Fruit fly (Drosophila melanogaster) ovary, adult (tissue): ENCODE results near the gene CG8475.
A peak's percentile ranks its signal among the peaks of the same experiment; 100 is the strongest.

Source experiments
- CG17801 ChIP-seq: fragments of 200-800 bp; optimal IDR thresholded peaks from 2 replicates; lab custom pipeline; 2019; ENCODE audit warnings: missing biosample characterization, mild to moderate bottlenecking, missing genetic modification characterization, moderate library complexity; ENCODE audit not compliant: partially characterized antibody

The CG8475 gene

DNA sequence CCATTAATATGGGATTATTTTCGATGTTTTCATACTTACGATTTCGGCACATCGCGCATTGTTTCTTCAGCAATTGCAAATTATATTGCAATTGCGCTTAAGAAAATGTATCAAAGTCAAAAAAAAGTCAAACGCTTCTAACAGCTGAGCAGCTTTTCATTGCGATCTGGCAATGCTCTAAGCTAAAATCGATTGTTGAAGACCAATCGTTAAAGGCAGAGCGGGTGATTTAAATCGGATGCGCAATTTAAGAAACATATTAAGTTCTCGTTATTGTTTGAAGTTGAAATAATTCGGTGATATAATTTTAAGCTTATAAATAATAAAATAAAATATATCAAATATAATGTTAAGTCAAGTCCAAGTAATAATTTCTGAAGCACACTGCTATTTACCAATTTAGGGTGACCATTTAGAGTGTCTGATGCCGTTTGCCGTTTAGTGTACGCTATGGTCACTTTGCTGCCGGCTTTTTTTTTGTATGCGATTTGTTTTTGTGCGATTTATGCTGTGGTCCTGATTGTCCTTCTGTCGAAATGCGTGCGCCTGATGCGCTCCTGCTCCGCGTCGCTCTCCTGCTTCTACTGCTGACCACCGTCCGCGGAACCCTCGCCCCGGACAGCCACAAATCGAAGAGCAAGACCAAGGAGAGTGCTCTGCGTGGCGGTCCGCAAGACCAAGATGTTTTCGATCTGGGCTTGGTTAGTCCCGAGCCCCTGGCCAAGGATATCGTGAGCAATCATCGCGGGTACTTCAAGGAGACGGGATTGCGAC lies at the start of gene CG8475, which contains the start of gene CG8460:
Gene CG8475, minus strand, starts transcription at position 162 of the 774 bp plus-strand sequence.
Gene CG8460, plus strand, starts transcription at position 437 of the 774 bp plus-strand sequence.
- TF ChIP-seq CG17801 (GFP tag; lab: Kevin White, UChicago): no peak

DNA sequence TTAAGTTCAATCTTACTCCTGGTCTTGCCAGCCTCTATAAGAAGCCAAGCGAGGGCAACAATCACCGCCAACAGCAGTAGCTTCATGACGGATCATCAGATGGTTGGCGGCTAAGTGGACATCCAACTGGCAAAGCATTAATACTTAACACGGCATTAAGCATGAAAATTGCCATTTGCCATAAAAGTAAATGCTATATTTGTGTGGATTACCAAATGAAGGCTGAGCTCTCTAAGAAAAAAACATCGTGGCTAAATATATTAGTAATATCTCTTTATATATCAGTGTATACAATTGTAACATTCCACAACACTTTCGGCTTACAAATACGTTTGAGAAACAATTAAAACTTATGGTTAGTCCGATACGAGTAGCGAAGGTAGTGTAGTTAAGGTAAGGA lies 47.2 kb upstream of the CG8475 start, which contains the start of gene CG43057:
Gene CG43057, minus strand, starts transcription at position 101 of the 400 bp plus-strand sequence.
- TF ChIP-seq CG17801 (GFP tag; lab: Kevin White, UChicago): no peak

DNA sequence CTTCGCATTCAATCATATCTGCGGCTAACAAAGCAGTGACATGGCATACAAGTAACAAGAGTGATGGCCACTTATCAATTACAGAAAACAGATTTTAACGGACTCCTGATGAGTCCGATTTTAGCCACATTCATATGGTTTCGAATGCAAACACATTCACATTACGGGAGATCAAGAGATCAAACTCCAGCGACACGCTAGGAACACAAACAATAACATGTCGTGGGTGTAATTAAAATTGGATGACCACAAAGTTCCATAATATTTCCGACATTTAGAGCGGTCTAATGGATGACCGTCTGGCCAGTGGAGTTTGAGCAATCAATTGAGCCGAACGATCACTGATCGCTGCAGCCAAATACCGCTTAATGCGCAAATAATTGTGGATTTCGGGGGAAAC lies 45.5 kb upstream of the CG8475 start, which contains the start of gene CG14277:
Gene CG14277, plus strand, starts transcription at position 301 of the 400 bp plus-strand sequence.
- no peak for TF ChIP-seq CG17801 (GFP tag; lab: Kevin White, UChicago)

DNA sequence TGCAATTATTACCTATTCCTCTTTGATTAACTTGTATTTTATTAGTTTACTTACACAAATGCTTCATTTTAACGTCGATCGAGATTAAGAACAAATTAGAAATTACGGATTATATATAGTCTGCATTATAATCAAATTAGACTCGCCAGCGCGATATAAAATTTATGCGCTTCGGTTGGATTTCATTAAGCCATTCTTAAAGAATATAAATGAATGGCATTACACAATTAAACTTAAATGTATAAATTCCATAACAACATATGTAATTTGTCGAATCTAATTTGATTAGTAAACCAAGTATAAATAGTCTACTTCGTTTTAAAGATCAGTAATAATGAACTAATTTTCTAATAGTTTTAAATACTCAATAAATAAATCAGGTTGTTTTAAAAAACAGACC lies 45.0 kb upstream of the CG8475 start, which contains the start of gene Spn28F:
Gene Spn28F, minus strand, starts transcription at position 101 of the 400 bp plus-strand sequence.
- TF ChIP-seq CG17801 (GFP tag; lab: Kevin White, UChicago): no peak

DNA sequence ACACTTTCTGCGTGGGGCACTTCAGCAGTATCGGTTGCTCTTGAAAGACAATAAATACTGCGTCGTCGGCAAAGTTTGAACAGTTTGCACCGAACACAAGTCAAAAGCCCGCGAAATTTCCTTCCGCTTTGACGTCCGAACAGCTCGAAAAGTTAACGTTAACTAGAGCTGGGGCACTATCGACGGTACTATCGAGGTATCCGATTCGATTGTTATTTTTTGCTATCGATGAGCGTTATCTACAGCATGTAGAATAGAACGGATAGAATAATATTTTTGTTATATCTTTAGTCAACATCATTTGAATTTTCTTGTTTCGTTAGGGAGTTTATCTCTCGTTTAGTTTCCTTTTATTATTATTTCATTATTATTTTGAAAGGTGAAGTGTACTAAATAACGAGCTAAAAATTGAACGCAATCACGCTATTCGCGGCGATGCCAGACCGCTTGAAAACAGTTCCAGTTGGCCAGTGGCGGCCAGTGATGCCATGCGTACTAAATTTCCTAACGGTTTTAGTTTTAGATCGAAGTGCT lies 43.1 kb upstream of the CG8475 start, which contains the start of gene Pvr:
Gene Pvr, minus strand, starts transcription at position 167 of the 534 bp plus-strand sequence.
- peak; percentile 66 for TF ChIP-seq CG17801 (GFP tag; lab: Kevin White, UChicago)

DNA sequence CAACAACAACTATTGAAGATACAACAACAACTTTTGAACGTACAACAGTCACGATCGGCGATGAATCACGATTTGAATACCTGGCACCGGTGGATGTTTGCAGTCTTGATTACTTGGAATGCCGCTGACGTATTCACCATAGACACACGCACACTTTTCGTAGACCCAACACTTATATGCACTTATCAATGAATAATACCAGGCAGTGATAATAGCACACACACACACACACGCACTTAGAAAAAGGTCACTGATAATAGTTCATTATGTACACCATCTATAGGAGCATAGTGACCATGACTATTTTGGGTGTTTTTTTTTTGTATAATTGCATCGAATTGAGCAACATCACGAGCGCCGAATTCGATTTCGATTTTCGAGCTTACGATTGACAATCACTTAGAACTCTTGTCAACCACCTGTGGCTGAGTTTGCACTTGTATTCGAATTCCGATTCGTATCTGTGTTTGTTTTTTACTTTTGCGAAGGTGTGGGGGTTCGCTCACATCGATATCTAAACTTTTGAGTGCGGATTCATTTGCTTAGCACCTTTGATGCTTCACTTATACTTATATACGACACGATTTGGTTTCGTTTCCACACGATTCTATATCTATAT lies 42.4 kb upstream of the CG8475 start:
- TF ChIP-seq CG17801 (GFP tag; lab: Kevin White, UChicago): no peak

DNA sequence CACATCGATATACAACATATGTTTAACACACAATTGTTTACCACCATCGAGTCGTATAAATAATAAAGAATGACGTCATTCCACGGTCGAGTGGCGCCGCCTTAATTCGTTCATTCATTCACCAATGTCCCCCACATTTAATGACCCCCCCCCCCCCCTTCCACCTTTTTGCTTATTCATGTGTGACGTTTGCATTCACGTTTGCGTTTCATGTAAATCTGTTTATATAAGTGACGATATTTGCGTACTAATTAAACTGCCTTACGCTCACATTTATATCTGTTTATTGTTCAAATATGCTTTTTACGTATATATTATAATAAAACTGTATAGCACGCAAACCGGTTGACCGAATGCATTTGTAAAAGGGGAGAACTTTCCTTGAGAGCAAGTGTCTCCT lies 36.9 kb upstream of the CG8475 start:
- TF ChIP-seq CG17801 (GFP tag; lab: Kevin White, UChicago): no peak

DNA sequence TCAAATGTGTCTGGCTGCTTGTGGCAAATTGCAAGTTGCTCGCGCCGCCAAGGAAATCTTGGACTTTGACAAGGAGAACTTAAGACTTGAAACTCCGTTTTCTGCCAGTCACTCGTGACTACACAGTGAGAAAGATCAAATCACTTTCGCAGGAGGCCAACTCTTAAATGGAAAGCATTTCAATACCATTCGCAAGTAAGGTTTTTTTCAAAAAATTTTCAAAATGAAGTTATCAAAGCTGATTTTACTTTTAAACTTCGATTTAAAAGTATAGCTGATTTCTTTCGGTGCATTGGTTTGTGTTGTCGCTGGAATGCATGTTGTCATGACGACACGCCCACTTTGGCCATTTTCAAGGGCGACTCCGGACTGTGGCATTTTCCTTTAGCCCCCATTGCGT lies 35.7 kb upstream of the CG8475 start:
- TF ChIP-seq CG17801 (GFP tag; lab: Kevin White, UChicago): no peak

DNA sequence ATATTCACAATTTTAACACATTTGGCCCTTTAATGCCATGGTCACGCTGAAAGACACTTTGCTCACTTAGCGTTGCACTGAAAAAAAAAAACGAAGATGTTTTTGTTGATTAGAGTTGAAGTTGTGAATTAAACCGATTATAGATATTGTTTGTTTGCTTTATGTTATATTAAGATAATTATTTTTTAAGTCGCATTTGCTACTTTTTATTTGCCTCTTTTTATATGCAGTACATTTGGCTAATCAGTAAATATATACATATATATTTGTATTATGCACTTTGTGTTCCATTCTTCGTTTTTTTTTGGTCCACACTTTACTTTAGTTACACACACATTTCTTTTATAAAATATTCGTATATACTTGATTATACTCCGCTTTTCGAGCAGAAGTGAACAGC lies 33.5 kb upstream of the CG8475 start:
- TF ChIP-seq CG17801 (GFP tag; lab: Kevin White, UChicago): no peak

DNA sequence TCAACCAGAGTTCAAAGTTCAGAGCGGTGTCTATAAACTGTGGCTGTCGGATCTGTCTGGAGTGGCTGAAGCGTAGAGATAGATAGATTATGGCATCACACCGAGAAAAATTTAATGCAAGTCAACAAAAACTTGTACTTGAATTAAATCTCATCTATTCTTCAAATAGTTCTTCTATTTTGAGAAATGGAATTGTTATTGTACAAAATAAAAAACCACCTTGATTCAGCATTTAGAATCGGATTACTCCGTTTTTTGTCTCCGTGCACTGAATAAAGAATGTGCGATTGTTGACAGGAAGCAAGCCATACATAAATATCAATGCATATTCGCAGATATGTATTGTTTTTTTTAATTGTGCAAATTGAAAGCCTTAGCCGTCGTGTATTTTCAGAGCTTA lies 32.9 kb upstream of the CG8475 start:
- TF ChIP-seq CG17801 (GFP tag; lab: Kevin White, UChicago): peak; percentile 28

DNA sequence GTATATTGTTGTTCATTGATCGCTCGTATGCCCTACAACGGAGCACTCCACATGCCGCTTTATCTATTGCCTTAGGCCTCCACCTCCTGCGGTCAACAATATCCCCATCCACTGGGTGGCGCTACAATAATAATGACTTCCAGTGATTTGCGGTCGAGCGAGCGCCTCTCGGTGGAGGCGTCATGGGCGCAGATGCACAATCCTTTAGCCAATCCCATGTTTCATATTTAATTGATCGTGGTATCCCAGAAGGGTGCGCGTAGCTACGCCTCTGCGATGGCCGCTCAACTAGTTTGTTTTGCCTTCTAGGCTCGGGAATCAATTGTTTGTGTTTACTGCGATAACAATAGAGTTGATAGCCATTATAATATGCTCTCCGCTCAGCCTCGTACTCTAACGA lies 32.4 kb upstream of the CG8475 start:
- no peak for TF ChIP-seq CG17801 (GFP tag; lab: Kevin White, UChicago)

DNA sequence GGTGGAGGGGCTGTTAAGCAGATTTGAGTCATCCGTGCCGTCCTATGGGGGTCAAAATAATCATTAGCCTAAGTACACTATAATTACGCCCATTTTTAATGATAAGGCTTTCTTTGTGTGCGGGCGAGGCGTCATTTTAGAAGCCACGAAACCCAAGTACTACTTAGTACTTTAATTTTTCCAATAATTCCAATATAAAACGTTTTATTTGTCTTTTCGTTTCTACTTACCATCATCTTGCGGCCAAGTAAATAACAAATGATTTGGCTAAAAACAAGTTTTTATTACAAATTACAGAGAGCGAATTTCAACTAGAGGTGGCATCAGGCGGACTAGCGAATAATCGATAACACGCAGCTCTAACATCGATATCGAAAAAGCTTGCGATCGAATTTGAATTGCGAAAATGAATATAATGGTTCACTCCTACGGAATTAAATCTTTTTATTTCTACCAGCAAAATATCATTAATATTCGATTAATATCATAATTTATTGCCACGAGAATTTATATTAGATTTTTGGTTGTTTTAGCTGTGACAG lies 23.7 kb upstream of the CG8475 start, which contains the start of gene Snx6:
Gene Snx6, minus strand, starts transcription at position 349 of the 542 bp plus-strand sequence.
- TF ChIP-seq CG17801 (GFP tag; lab: Kevin White, UChicago): no peak

DNA sequence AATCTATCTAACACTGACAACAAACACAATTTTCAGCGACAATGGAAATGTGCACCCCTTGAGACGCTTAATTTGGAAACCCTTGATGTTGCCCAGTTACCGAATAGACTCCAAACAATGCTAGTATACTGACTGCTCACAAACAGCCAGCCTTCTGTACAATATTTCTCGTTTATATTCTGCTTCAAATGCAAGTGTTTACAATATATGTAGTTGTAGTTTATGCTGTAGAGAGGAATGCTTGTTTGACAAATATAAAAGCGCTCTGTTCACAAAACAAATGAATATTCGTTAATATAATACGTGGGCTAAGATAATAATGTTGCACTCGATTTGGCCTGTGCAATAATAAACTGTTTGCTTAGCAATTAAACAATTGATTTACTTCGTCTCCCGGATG lies 21.2 kb upstream of the CG8475 start, which contains the start of gene CG8292:
Gene CG8292, minus strand, starts transcription at position 101 of the 400 bp plus-strand sequence.
- no peak for TF ChIP-seq CG17801 (GFP tag; lab: Kevin White, UChicago)

DNA sequence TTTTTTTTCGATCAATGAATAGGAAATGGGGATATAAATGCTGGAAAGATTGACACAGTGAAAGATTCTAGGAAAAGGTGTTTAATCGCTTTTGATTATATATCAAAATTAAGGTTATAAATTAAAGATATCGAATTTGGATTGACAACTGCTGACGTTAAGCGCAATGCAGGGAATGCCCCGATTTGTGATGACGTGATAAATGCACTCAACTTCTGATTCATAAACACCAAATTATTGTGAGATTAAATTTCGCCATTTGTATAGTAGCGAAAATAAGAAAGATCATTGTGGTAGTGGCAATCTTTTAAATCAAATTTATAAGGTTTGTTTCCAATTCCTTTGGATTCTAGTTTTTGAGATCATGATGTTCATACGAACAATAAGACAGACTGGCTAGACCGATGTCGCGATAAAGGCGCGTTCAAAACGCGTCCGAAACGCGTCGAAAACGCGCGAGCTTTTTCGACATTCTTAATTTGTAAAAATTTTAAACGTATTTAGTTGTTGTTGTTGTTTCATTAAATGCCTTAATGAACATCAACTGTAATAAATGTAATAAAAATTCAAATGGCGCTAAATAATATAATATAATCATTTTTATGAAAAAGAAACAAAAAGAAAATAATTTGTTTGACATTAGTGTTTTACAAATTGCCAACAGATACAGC lies 18.7 kb upstream of the CG8475 start, which contains the start of gene CG8349:
Gene CG8349, plus strand, starts transcription at position 657 of the 671 bp plus-strand sequence.
- TF ChIP-seq CG17801 (GFP tag; lab: Kevin White, UChicago): no peak
